Worm (Caenorhabditis elegans): ENCODE measurements around the gene ZK632.10.

ZK632.10 gene

DNA sequence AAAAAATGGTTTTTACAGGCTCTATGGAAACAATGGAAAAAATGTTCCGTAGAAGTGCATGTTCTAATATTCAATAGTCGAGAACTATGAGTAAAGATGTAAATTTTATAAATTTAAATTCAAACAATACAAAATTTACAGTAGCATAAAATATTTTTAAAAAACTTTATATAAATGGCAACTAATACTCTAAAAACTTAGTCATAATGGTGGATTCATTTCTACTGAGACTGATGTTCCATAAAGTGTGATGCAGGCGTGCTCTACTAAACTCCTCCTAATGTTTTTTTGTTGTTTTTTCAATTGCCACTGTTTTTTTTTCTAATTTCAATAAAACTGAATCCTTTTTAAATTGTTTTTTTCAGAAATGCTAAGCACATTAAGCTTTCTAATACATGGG, 19.3 kb downstream of the ZK632.10 start, which contains the start of gene gtap-2 (continued):
- no peak for TF ChIP-seq zag-1 (tag; optimal IDR thresholded peaks at IDR 0.05)
- TF ChIP-seq fos-1 (tag; optimal IDR thresholded peaks at IDR 0.05), result no peak
- TF ChIP-seq egl-13 (tag; optimal IDR thresholded peaks at IDR 0.05), result peak; percentile 32
- no peak for TF ChIP-seq ets-5 (GFP tag; IDR thresholded peaks at IDR 0.05)
- no peak for TF ChIP-seq hpl-2 (GFP tag; optimal IDR thresholded peaks at IDR 0.05)
- no peak for TF ChIP-seq lin-39 (tag; optimal IDR thresholded peaks at IDR 0.05)
- TF ChIP-seq lir-3 (tag; optimal IDR thresholded peaks at IDR 0.05; ENCODE audit: poor library complexity), result peak; percentile 25
- peak; percentile 17 to 27 for TF ChIP-seq efl-1 (optimal IDR thresholded peaks at IDR 0.05)
- TF ChIP-seq efl-1 (GFP tag; optimal IDR thresholded peaks at IDR 0.05 in 1 of 2), result no peak
- TF ChIP-seq dpl-1 (GFP tag; optimal IDR thresholded peaks at IDR 0.05), result peak in 1 of 3 experiments; percentile 37
- no peak for TF ChIP-seq nhr-77 (tag; optimal IDR thresholded peaks at IDR 0.05)
- no peak for TF ChIP-seq efl-3 (GFP tag; optimal IDR thresholded peaks at IDR 0.05)
- TF ChIP-seq unc-130 (tag; optimal IDR thresholded peaks at IDR 0.05), result no peak
- TF ChIP-seq mep-1 (tag; optimal IDR thresholded peaks at IDR 0.05), result no peak
- peak; percentile 34 for TF ChIP-seq snpc-4 (tag; optimal IDR thresholded peaks at IDR 0.05)
- no peak for TF ChIP-seq alr-1 (tag; optimal IDR thresholded peaks at IDR 0.05; ENCODE audit: borderline replicate concordance)
- TF ChIP-seq ceh-63 (GFP tag; optimal IDR thresholded peaks at IDR 0.05), result no peak
- TF ChIP-seq fkh-10 (GFP tag; optimal IDR thresholded peaks at IDR 0.05), result no peak
- no peak for TF ChIP-seq mef-2 (tag; optimal IDR thresholded peaks at IDR 0.05)
- TF ChIP-seq aly-2 (tag; optimal IDR thresholded peaks at IDR 0.05), result no peak
- peak; percentile 54 for TF ChIP-seq nhr-47 (tag; optimal IDR thresholded peaks at IDR 0.05)
- TF ChIP-seq fkh-4 (tag; optimal IDR thresholded peaks at IDR 0.05; ENCODE audit: borderline replicate concordance), result no peak
- peak; percentile 45 for TF ChIP-seq C16A3.4 (tag; optimal IDR thresholded peaks at IDR 0.05)
- TF ChIP-seq nhr-85 (tag), result no peak
- no peak for TF ChIP-seq nhr-237 (tag; optimal IDR thresholded peaks at IDR 0.05)
- no peak for TF ChIP-seq swsn-7 (tag; optimal IDR thresholded peaks at IDR 0.05)
- no peak for TF ChIP-seq lin-15B (tag; optimal IDR thresholded peaks at IDR 0.05)
- TF ChIP-seq aha-1 (tag; optimal IDR thresholded peaks at IDR 0.05), result no peak
- no peak for TF ChIP-seq pqm-1 (tag; optimal IDR thresholded peaks at IDR 0.05)
- TF ChIP-seq elt-3 (tag; optimal IDR thresholded peaks at IDR 0.05), result no peak
- no peak for TF ChIP-seq hlh-4 (tag; optimal IDR thresholded peaks at IDR 0.05)
- no peak for TF ChIP-seq irx-1 (tag; optimal IDR thresholded peaks at IDR 0.05)
- no peak for TF ChIP-seq unc-62 (GFP tag; optimal IDR thresholded peaks at IDR 0.05)
- peak; percentile 38; the same call in 1 of the 2 replicates for TF ChIP-seq unc-98 (GFP tag; IDR thresholded peaks at IDR 0.05)
- no peak for TF ChIP-seq ceh-82 (tag; optimal IDR thresholded peaks at IDR 0.05)
- no peak for TF ChIP-seq nhr-11 (tag; optimal IDR thresholded peaks at IDR 0.05)
- TF ChIP-seq sox-4 (tag; optimal IDR thresholded peaks at IDR 0.05), result peak; percentile 1
- no peak for TF ChIP-seq nhr-84 (tag; optimal IDR thresholded peaks at IDR 0.05)
- TF ChIP-seq pag-3 (tag; optimal IDR thresholded peaks at IDR 0.05; ENCODE audit: borderline replicate concordance, insufficient read depth), result no peak
- no peak for TF ChIP-seq grh-1 (GFP tag; IDR thresholded peaks at IDR 0.05)
- no peak for TF ChIP-seq blmp-1 (tag; optimal IDR thresholded peaks at IDR 0.05)
- peak; percentile 9 for TF ChIP-seq snu-23 (GFP tag; optimal IDR thresholded peaks at IDR 0.05)
- no peak for TF ChIP-seq ces-1 (GFP tag; optimal IDR thresholded peaks at IDR 0.05)
- TF ChIP-seq nhr-19 (GFP tag; conservative IDR thresholded peaks at IDR 0.05), result no peak
- no peak for TF ChIP-seq sptf-1 (tag; optimal IDR thresholded peaks at IDR 0.05)

ce11 chrIII:9807560-9808046, 19.9 kb downstream of the ZK632.10 start:
- peak; percentile 4 for TF ChIP-seq jun-1 (tag; optimal IDR thresholded peaks at IDR 0.05)
- TF ChIP-seq sox-4 (tag; optimal IDR thresholded peaks at IDR 0.05), result no peak
- TF ChIP-seq lin-15B (tag; optimal IDR thresholded peaks at IDR 0.05), result no peak
- peak; percentile 67 for TF ChIP-seq blmp-1 (tag; optimal IDR thresholded peaks at IDR 0.05)
- no peak for TF ChIP-seq unc-98 (GFP tag; IDR thresholded peaks at IDR 0.05)
- peak; percentile 59 for TF ChIP-seq elt-2 (tag; optimal IDR thresholded peaks at IDR 0.05)
- TF ChIP-seq hpl-2 (GFP tag; optimal IDR thresholded peaks at IDR 0.05), result no peak
- TF ChIP-seq lir-3 (tag; optimal IDR thresholded peaks at IDR 0.05; ENCODE audit: poor library complexity), result peak; percentile 28
- no peak for TF ChIP-seq egl-13 (tag; optimal IDR thresholded peaks at IDR 0.05)
- no peak for TF ChIP-seq nhr-76 (tag; optimal IDR thresholded peaks at IDR 0.05)
- no peak for TF ChIP-seq ceh-63 (GFP tag; optimal IDR thresholded peaks at IDR 0.05)
- no peak for TF ChIP-seq efl-3 (GFP tag; optimal IDR thresholded peaks at IDR 0.05)
- peak; percentile 71 for TF ChIP-seq nhr-71 (tag; optimal IDR thresholded peaks at IDR 0.05)
- TF ChIP-seq elt-3 (tag; optimal IDR thresholded peaks at IDR 0.05), result peak in 2 of 6 experiments; percentile 36 to 75
- TF ChIP-seq nhr-20 (tag; optimal IDR thresholded peaks at IDR 0.05), result peak; percentile 65
- TF ChIP-seq ama-1 (optimal IDR thresholded peaks at IDR 0.05), result peak; percentile 58
- TF ChIP-seq ceh-8 (GFP tag; optimal IDR thresholded peaks at IDR 0.05), result no peak
- TF ChIP-seq nhr-90 (tag; optimal IDR thresholded peaks at IDR 0.05; ENCODE audit: poor library complexity), result peak; percentile 43
- peak; percentile 42 for TF ChIP-seq nhr-19 (GFP tag; conservative IDR thresholded peaks at IDR 0.05)
- no peak for TF ChIP-seq C34B4.2 (tag; optimal IDR thresholded peaks at IDR 0.05)
